Worm (Caenorhabditis elegans) whole organism, L4 larva: ENCODE results near the gene C56E6.4.

Experiments used
- R02D3.7 ChIP-seq: fragments of 150-350 bp; sonication (generic microtip); optimal IDR thresholded peaks from 3 replicates; lab custom pipeline; 2014; ENCODE audit warnings: missing biosample characterization, missing genetic modification characterization
- aly-2 ChIP-seq: sonication (generic microtip); optimal IDR thresholded peaks from 2 replicates; lab custom pipeline; 2018; ENCODE audit warnings: missing biosample characterization, missing genetic modification characterization
- fkh-10 ChIP-seq: fragments of 150-350 bp; optimal IDR thresholded peaks from 2 replicates; lab custom pipeline; 2014; ENCODE audit warnings: missing biosample characterization, missing genetic modification reagents, missing genetic modification characterization

- TF ChIP-seq fkh-10 (GFP tag; lab: Kevin White, UChicago), result no peak
- no peak for TF ChIP-seq R02D3.7
- TF ChIP-seq aly-2 (tag; lab: Kevin White, UChicago), result no peak
Measured at ce11 chrII:6476655-6477054, 51.9 kb downstream of the C56E6.4 start, which contains the start of gene T28D9.4.
